Worm (Caenorhabditis elegans): Measurements from ENCODE around the gene str-28.

The str-28 gene

ce11 chrV:7432441-7433146 is 40.1 kb downstream of the str-28 start (continued):
- TF ChIP-seq Y5F2A.4 (GFP tag; optimal IDR thresholded peaks at IDR 0.05) = peak; percentile 29
- TF ChIP-seq hlh-11 (tag; optimal IDR thresholded peaks at IDR 0.05) = peak; percentile 63
- peak; percentile 87 for TF ChIP-seq sdz-12 (GFP tag; optimal IDR thresholded peaks at IDR 0.05)
- peak; percentile 90 for TF ChIP-seq aha-1 (tag)
- TF ChIP-seq Y75B8A.6 (GFP tag; IDR thresholded peaks at IDR 0.05) = 0 out of 2 replicates have a peak, but pooled peaks have one; percentile 27
- TF ChIP-seq lin-13 (GFP tag; optimal IDR thresholded peaks at IDR 0.05) = no peak
- TF ChIP-seq daf-19 (GFP tag; conservative IDR thresholded peaks at IDR 0.05) = no peak
- TF ChIP-seq ZK546.5 (tag; optimal IDR thresholded peaks at IDR 0.05) = no peak
- TF ChIP-seq mep-1 (tag; optimal IDR thresholded peaks at IDR 0.05) = peak; percentile 50
- peak; percentile 47 for TF ChIP-seq lin-38 (GFP tag; IDR thresholded peaks at IDR 0.05)
- TF ChIP-seq aly-2 (tag; optimal IDR thresholded peaks at IDR 0.05) = no peak
- TF ChIP-seq dve-1 (tag; optimal IDR thresholded peaks at IDR 0.05; ENCODE audit: insufficient read depth) = peak; percentile 69
- TF ChIP-seq F49E8.2 (tag; optimal IDR thresholded peaks at IDR 0.05; ENCODE audit: borderline replicate concordance) = no peak
- TF ChIP-seq zip-2 (tag; optimal IDR thresholded peaks at IDR 0.05) = no peak
- TF ChIP-seq daf-16 (GFP tag; optimal IDR thresholded peaks at IDR 0.05) = peak in 1 of 2 experiments; percentile 27
- TF ChIP-seq daf-16 (tag; optimal IDR thresholded peaks at IDR 0.05) = peak; percentile 37
- no peak for TF ChIP-seq nhr-42 (GFP tag; IDR thresholded peaks at IDR 0.05)
- peak; percentile 38; the same call in 1 of the 2 replicates for TF ChIP-seq Y48G9A.11 (GFP tag; IDR thresholded peaks at IDR 0.05)
- TF ChIP-seq madf-5 (GFP tag; IDR thresholded peaks at IDR 0.05) = peak; percentile 9 to 66; a peak in 1 of 4 replicates
- TF ChIP-seq tra-1 (GFP tag; IDR thresholded peaks at IDR 0.05) = peak; percentile 62
- TF ChIP-seq php-3 (GFP tag; IDR thresholded peaks at IDR 0.05) = peak; percentile 60
- peak in 1 of 2 experiments; percentile 74 for TF ChIP-seq unc-62 (GFP tag; optimal IDR thresholded peaks at IDR 0.05 in 1 of 2)
- no peak for TF ChIP-seq unc-62 (tag; optimal IDR thresholded peaks at IDR 0.05)
- TF ChIP-seq T26A8.4 (GFP tag; IDR thresholded peaks at IDR 0.05) = peak; percentile 61; the same call in 1 of the 2 replicates

ce11 chrV:7431016-7431415 is 41.7 kb downstream of the str-28 start, which contains the start of gene srw-71:
Gene srw-71, minus strand, starts transcription at chrV:7431116.
- TF ChIP-seq unc-39 (tag; optimal IDR thresholded peaks at IDR 0.05) (no peak), aha-1 (tag) (peak; percentile 11)

- TF ChIP-seq nhr-77 (tag; optimal IDR thresholded peaks at IDR 0.05) (no peak), lin-13 (GFP tag; optimal IDR thresholded peaks at IDR 0.05) (no peak), rbr-2 (tag; optimal IDR thresholded peaks at IDR 0.05) (no peak), lin-38 (GFP tag; IDR thresholded peaks at IDR 0.05) (no peak), ztf-11 (tag; optimal IDR thresholded peaks at IDR 0.05) (no peak), gei-8 (GFP tag; optimal IDR thresholded peaks at IDR 0.05) (no peak), mxl-2 (GFP tag; conservative IDR thresholded peaks at IDR 0.05) (no peak), ceh-28 (tag; optimal IDR thresholded peaks at IDR 0.05) (no peak), hmg-1.1 (GFP tag; IDR thresholded peaks at IDR 0.05) (no peak), nhr-25 (tag; optimal IDR thresholded peaks at IDR 0.05; ENCODE audit: borderline replicate concordance, insufficient read depth) (no peak), zip-11 (GFP tag; IDR thresholded peaks at IDR 0.05) (no peak)
Observed at ce11 chrV:7428880-7429279, 43.8 kb downstream of the str-28 start, which contains the start of gene srw-69. Gene srw-69, minus strand, starts transcription at chrV:7428980.

ce11 chrV:7426594-7426993 is 46.1 kb downstream of the str-28 start, which contains the start of gene srw-68:
Gene srw-68, minus strand, starts transcription at chrV:7426694.
- TF ChIP-seq mes-2 (tag; optimal IDR thresholded peaks at IDR 0.05; ENCODE audit: poor library complexity, severe bottlenecking) (no peak), snpc-1.2 (GFP tag; IDR thresholded peaks at IDR 0.05) (no peak), ceh-32 (tag; optimal IDR thresholded peaks at IDR 0.05; ENCODE audit: poor library complexity) (no peak), lim-7 (GFP tag; IDR thresholded peaks at IDR 0.05) (no peak), lsy-2 (tag; optimal IDR thresholded peaks at IDR 0.05) (no peak), hlh-30 (tag; optimal IDR thresholded peaks at IDR 0.05; ENCODE audit: insufficient read depth) (no peak), Y48G9A.11 (GFP tag; IDR thresholded peaks at IDR 0.05) (no peak), R02D3.7 (tag; optimal IDR thresholded peaks at IDR 0.05) (no peak), saeg-2 (GFP tag; IDR thresholded peaks at IDR 0.05) (no peak), arid-1 (GFP tag; conservative IDR thresholded peaks at IDR 0.05) (no peak), zfp-3 (GFP tag; conservative IDR thresholded peaks at IDR 0.05) (no peak), cey-2 (tag; optimal IDR thresholded peaks at IDR 0.05; ENCODE audit: borderline replicate concordance, insufficient read depth) (no peak), lin-39 (tag; optimal IDR thresholded peaks at IDR 0.05) (no peak)
